Worm (Caenorhabditis elegans): ENCODE measurements around the gene rpc-25.

rpc-25 gene

ce11 chrV:10245615-10246014, 39.2 kb upstream of the rpc-25 start:
- TF ChIP-seq nhr-23 (tag; optimal IDR thresholded peaks at IDR 0.05), result no peak
- TF ChIP-seq mab-5 (tag; optimal IDR thresholded peaks at IDR 0.05), result no peak
- TF ChIP-seq fos-1 (tag; optimal IDR thresholded peaks at IDR 0.05), result no peak
- TF ChIP-seq crh-2 (tag; optimal IDR thresholded peaks at IDR 0.05), result no peak
- no peak for TF ChIP-seq snpc-4 (tag; optimal IDR thresholded peaks at IDR 0.05)
- TF ChIP-seq C34F6.9 (tag; optimal IDR thresholded peaks at IDR 0.05), result no peak
- TF ChIP-seq nhr-12 (tag; optimal IDR thresholded peaks at IDR 0.05), result no peak
- no peak for TF ChIP-seq nhr-129 (tag; optimal IDR thresholded peaks at IDR 0.05)
- no peak for TF ChIP-seq elt-3 (tag; optimal IDR thresholded peaks at IDR 0.05)
- no peak for TF ChIP-seq nhr-25 (tag; optimal IDR thresholded peaks at IDR 0.05)
- no peak for TF ChIP-seq sma-9 (GFP tag; optimal IDR thresholded peaks at IDR 0.05)
- TF ChIP-seq sma-9 (tag; optimal IDR thresholded peaks at IDR 0.05), result no peak
- no peak for TF ChIP-seq skn-1 (tag; optimal IDR thresholded peaks at IDR 0.05)
- TF ChIP-seq unc-55 (GFP tag; optimal IDR thresholded peaks at IDR 0.05), result no peak
- TF ChIP-seq elt-1 (tag; optimal IDR thresholded peaks at IDR 0.05), result no peak

ce11 chrV:10244018-10244720, 37.8 kb upstream of the rpc-25 start:
- TF ChIP-seq fos-1 (tag; optimal IDR thresholded peaks at IDR 0.05), result peak; percentile 46
- no peak for TF ChIP-seq nhr-237 (tag; optimal IDR thresholded peaks at IDR 0.05)
- TF ChIP-seq sma-9 (GFP tag; optimal IDR thresholded peaks at IDR 0.05), result peak; percentile 41
- no peak for TF ChIP-seq sma-9 (tag; optimal IDR thresholded peaks at IDR 0.05)
- no peak for TF ChIP-seq sma-3 (GFP tag; optimal IDR thresholded peaks at IDR 0.05)

ce11 chrV:10243105-10243504, 36.7 kb upstream of the rpc-25 start, which contains the start of gene C12D8.9:
Gene C12D8.9 (minus strand): TSS chrV:10243205.
- TF ChIP-seq sem-4 (tag; optimal IDR thresholded peaks at IDR 0.05) (no peak), nhr-21 (tag; optimal IDR thresholded peaks at IDR 0.05) (no peak), ztf-11 (tag; optimal IDR thresholded peaks at IDR 0.05) (no peak), nhr-25 (tag; optimal IDR thresholded peaks at IDR 0.05) (no peak), unc-62 (GFP tag; optimal IDR thresholded peaks at IDR 0.05) (no peak), mab-5 (tag; optimal IDR thresholded peaks at IDR 0.05) (no peak), crh-2 (tag; optimal IDR thresholded peaks at IDR 0.05) (no peak), gmeb-1 (tag; optimal IDR thresholded peaks at IDR 0.05) (no peak), lin-13 (GFP tag; optimal IDR thresholded peaks at IDR 0.05) (no peak), dmd-4 (tag; optimal IDR thresholded peaks at IDR 0.05) (no peak), unc-55 (GFP tag; optimal IDR thresholded peaks at IDR 0.05) (no peak), ama-1 (optimal IDR thresholded peaks at IDR 0.05) (no peak), snpc-4 (tag; optimal IDR thresholded peaks at IDR 0.05) (no peak), ceh-82 (tag; optimal IDR thresholded peaks at IDR 0.05) (no peak), nhr-237 (tag; optimal IDR thresholded peaks at IDR 0.05) (no peak), fos-1 (tag; optimal IDR thresholded peaks at IDR 0.05) (no peak), ceh-16 (tag; optimal IDR thresholded peaks at IDR 0.05) (no peak), nhr-23 (tag; optimal IDR thresholded peaks at IDR 0.05) (no peak), Y55F3AM.14 (GFP tag; optimal IDR thresholded peaks at IDR 0.05) (no peak)

- TF ChIP-seq lin-11 (tag; optimal IDR thresholded peaks at IDR 0.05) (no peak), zag-1 (tag; optimal IDR thresholded peaks at IDR 0.05) (no peak), blmp-1 (tag; optimal IDR thresholded peaks at IDR 0.05; ENCODE audit: insufficient read depth) (no peak)
Observed at ce11 chrV:10241121-10241803, 34.9 kb upstream of the rpc-25 start, which contains the start of the genes C12D8.21 and col-148. Gene C12D8.21 (minus strand): TSS chrV:10241188. Gene col-148 (plus strand): TSS chrV:10241753.

- TF ChIP-seq dmd-4 (tag; optimal IDR thresholded peaks at IDR 0.05) (no peak), sem-4 (tag; optimal IDR thresholded peaks at IDR 0.05) (no peak), nhr-12 (tag; optimal IDR thresholded peaks at IDR 0.05) (no peak), unc-55 (GFP tag; optimal IDR thresholded peaks at IDR 0.05) (no peak), ZK546.5 (tag; optimal IDR thresholded peaks at IDR 0.05) (no peak), Y55F3AM.14 (GFP tag; optimal IDR thresholded peaks at IDR 0.05) (no peak), aly-2 (tag; optimal IDR thresholded peaks at IDR 0.05) (no peak), elt-3 (tag; optimal IDR thresholded peaks at IDR 0.05) (no peak), ztf-11 (tag; optimal IDR thresholded peaks at IDR 0.05) (no peak), ama-1 (optimal IDR thresholded peaks at IDR 0.05) (no peak), nhr-129 (tag; optimal IDR thresholded peaks at IDR 0.05) (no peak), mdl-1 (tag; optimal IDR thresholded peaks at IDR 0.05) (no peak), peb-1 (tag; optimal IDR thresholded peaks at IDR 0.05) (no peak), nhr-21 (tag; optimal IDR thresholded peaks at IDR 0.05) (no peak), elt-1 (tag; optimal IDR thresholded peaks at IDR 0.05) (no peak), nhr-77 (tag; optimal IDR thresholded peaks at IDR 0.05) (no peak)
Observed at ce11 chrV:10239861-10240260, 33.5 kb upstream of the rpc-25 start, which contains the start of gene fipr-8. Gene fipr-8 (minus strand): TSS chrV:10239961.

Data from whole organism, L2 larva.